Fruit fly (Drosophila melanogaster): ENCODE data around the gene CG14445.

The CG14445 gene

DNA sequence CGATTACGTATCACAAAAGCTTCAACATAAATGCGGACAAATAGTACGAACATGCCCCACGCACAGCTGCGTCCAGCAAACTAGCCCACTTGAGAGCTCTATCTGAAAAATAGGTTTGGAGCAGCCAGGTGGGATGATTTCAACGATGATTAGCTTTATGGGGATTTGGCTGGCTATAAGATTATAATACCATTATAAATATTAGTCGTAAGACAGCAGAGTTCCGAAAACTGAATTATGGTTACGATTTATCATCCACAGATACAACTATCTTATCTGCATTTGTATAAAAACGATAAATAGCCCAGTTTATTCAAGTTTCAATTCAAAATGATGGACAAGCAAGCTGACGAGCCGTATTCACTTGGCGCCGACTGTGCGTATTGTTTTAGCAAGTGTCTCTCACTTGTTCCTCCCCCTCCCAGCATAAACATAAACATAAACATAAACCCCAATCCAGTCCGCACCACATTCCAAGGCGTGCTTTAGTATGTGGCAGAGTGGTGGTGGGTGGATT lies 26.6 kb downstream of the CG14445 start (continued):
- TF ChIP-seq CG17568 (GFP tag; optimal IDR thresholded peaks at IDR 0.05) (peak; percentile 62), Adf1 (GFP tag; IDR thresholded peaks at IDR 0.05) (peak; percentile 11; the same call in 1 of the 2 replicates), cas (GFP tag; IDR thresholded peaks at IDR 0.05) (no peak), CG13624 (GFP tag; optimal IDR thresholded peaks at IDR 0.05) (peak; percentile 49), CG10209 (GFP tag; optimal IDR thresholded peaks at IDR 0.05) (peak; percentile 81), sim (GFP tag; IDR thresholded peaks at IDR 0.05) (no peak), lola (GFP tag; optimal IDR thresholded peaks at IDR 0.05) (peak in 1 of 3 experiments; percentile 25), Six4 (GFP tag; optimal IDR thresholded peaks at IDR 0.05) (peak; percentile 46), D (optimal IDR thresholded peaks at IDR 0.05) (no peak), D (GFP tag; optimal IDR thresholded peaks at IDR 0.05) (peak; percentile 74), Xrp1 (GFP tag; IDR thresholded peaks at IDR 0.05) (peak; percentile 55; the same call in 1 of the 2 replicates), Lpt (GFP tag; optimal IDR thresholded peaks at IDR 0.05) (no peak), cato (GFP tag; optimal IDR thresholded peaks at IDR 0.05; ENCODE audit: borderline replicate concordance) (peak; percentile 42), trem (tag; optimal IDR thresholded peaks at IDR 0.05) (peak; percentile 22), dimm (GFP tag; IDR thresholded peaks at IDR 0.05) (no peak), aop (GFP tag; IDR thresholded peaks at IDR 0.05) (no peak), Dip3 (GFP tag; optimal IDR thresholded peaks at IDR 0.05) (peak; percentile 65), fd96Cb (tag; optimal IDR thresholded peaks at IDR 0.05) (peak; percentile 69), CHES-1-like (GFP tag; optimal IDR thresholded peaks at IDR 0.05) (peak; percentile 13), chif (GFP tag; optimal IDR thresholded peaks at IDR 0.05) (peak; percentile 22 to 52), esg (GFP tag; conservative IDR thresholded peaks at IDR 0.05) (peak; percentile 71), tap (tag; optimal IDR thresholded peaks at IDR 0.05) (peak; percentile 70), ind (GFP tag; optimal IDR thresholded peaks at IDR 0.05) (peak; percentile 73), H15 (GFP tag; IDR thresholded peaks at IDR 0.05) (no peak), bbx (GFP tag; IDR thresholded peaks at IDR 0.05; ENCODE audit: partially characterized antibody) (no peak), CG14050 (GFP tag; IDR thresholded peaks at IDR 0.05) (peak; percentile 24; the same call in 2 of the 3 replicates), Meics (GFP tag; optimal IDR thresholded peaks at IDR 0.05) (peak; percentile 89), HLH4C (GFP tag; IDR thresholded peaks at IDR 0.05; ENCODE audit: partially characterized antibody) (no peak), Hr3 (GFP tag; optimal IDR thresholded peaks at IDR 0.05) (peak; percentile 48), CG1024 (GFP tag; IDR thresholded peaks at IDR 0.05) (no peak), Gsc (GFP tag; IDR thresholded peaks at IDR 0.05) (no peak), CG17186 (GFP tag; optimal IDR thresholded peaks at IDR 0.05) (peak; percentile 17), CG2712 (tag; optimal IDR thresholded peaks at IDR 0.05) (peak; percentile 77), CG3281 (GFP tag; optimal IDR thresholded peaks at IDR 0.05) (peak; percentile 91), Lim3 (GFP tag; IDR thresholded peaks at IDR 0.05) (no peak), CG15479 (GFP tag; optimal IDR thresholded peaks at IDR 0.05) (no peak), Hr51 (GFP tag; optimal IDR thresholded peaks at IDR 0.05) (peak; percentile 4 to 87), HLH54F (GFP tag; optimal IDR thresholded peaks at IDR 0.05) (peak; percentile 55), Rfx (GFP tag; IDR thresholded peaks at IDR 0.05) (peak; percentile 65), so (GFP tag; IDR thresholded peaks at IDR 0.05) (peak; percentile 79; the same call in 2 of the 3 replicates), kay (GFP tag; optimal IDR thresholded peaks at IDR 0.05) (no peak), nerfin-2 (GFP tag; IDR thresholded peaks at IDR 0.05; ENCODE audit: partially characterized antibody) (no peak), dysf (GFP tag; IDR thresholded peaks at IDR 0.05) (peak; percentile 85), pita (GFP tag; optimal IDR thresholded peaks at IDR 0.05) (no peak), ac (GFP tag; optimal IDR thresholded peaks at IDR 0.05) (no peak), CG6654 (GFP tag; optimal IDR thresholded peaks at IDR 0.05) (peak; percentile 59), CG1792 (GFP tag; optimal IDR thresholded peaks at IDR 0.05) (peak; percentile 32), CG9797 (GFP tag; optimal IDR thresholded peaks at IDR 0.05) (no peak), E2f2 (GFP tag; IDR thresholded peaks at IDR 0.05) (peak; percentile 42; the same call in 1 of the 2 replicates), CG10462 (GFP tag; optimal IDR thresholded peaks at IDR 0.05) (peak; percentile 36), CG12104 (GFP tag; optimal IDR thresholded peaks at IDR 0.05) (peak; percentile 52)

All from whole organism, embryonic.